Worm (Caenorhabditis elegans): ENCODE data around the gene cgh-1.

DNA sequence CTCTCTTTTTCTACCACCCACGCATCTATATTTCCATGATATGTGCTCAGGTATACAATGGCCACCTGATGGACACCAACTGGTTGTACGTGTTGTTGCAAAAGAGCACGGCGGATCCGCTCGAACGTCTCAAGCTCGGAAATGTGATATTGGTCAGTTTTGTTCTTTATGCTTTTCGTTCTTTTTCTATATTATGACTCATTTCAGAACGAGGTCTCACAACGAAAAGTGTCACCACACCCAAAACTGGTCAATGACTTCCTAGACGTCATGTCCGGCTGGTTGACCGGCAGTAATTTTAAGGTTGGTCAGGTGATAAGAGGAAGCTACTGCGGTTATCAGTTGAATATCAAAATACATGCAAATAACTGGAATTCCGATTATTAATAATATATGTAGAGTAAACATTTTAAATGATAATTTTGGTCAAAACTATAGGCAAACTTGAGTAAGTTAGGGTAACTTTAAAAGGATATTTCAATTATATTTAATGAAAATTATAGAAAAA is 10.6 kb upstream of the cgh-1 start, which contains the start of gene cls-1:
- TF ChIP-seq crh-2 (tag; optimal IDR thresholded peaks at IDR 0.05) (no peak), R02D3.7 (tag; optimal IDR thresholded peaks at IDR 0.05) (no peak), snpc-4 (tag; optimal IDR thresholded peaks at IDR 0.05) (no peak)
